Worm (Caenorhabditis elegans) whole organism, late embryonic: ENCODE measurements around the gene gar-3.

Source experiments
- T23F11.4 ChIP-seq: fragments of 200-800 bp; sonication (Bioruptor generic); optimal IDR thresholded peaks from 2 replicates; lab custom pipeline; 2018; ENCODE audit warnings: mild to moderate bottlenecking, missing genetic modification characterization, missing compliant biosample characterization
- ama-1 ChIP-seq: fragments of 150-350 bp; optimal IDR thresholded peaks from 2 replicates; lab custom pipeline; 2014
- ceh-9 ChIP-seq: sonication (generic microtip); optimal IDR thresholded peaks from 2 replicates; lab custom pipeline; 2016; ENCODE audit warnings: mild to moderate bottlenecking, missing genetic modification characterization, inconsistent platforms, missing compliant biosample characterization
- dve-1 ChIP-seq: sonication (generic microtip); optimal IDR thresholded peaks from 2 replicates; lab custom pipeline; 2017; ENCODE audit warnings: antibody characterized with exemption, mild to moderate bottlenecking, missing genetic modification characterization, missing compliant biosample characterization
- fkh-10 ChIP-seq: fragments of 150-350 bp; optimal IDR thresholded peaks from 2 replicates; lab custom pipeline; 2014; ENCODE audit warnings: missing biosample characterization, missing genetic modification reagents, missing genetic modification characterization
- nhr-11 ChIP-seq: fragments of 150-350 bp; optimal IDR thresholded peaks from 2 replicates; lab custom pipeline; 2014; ENCODE audit warnings: missing biosample characterization, missing genetic modification characterization
- odd-2 ChIP-seq: sonication (generic microtip); optimal IDR thresholded peaks from 2 replicates; lab custom pipeline; 2017; ENCODE audit warnings: antibody characterized with exemption, mild to moderate bottlenecking, missing genetic modification characterization, missing compliant biosample characterization
- pag-3 ChIP-seq: sonication (generic microtip); optimal IDR thresholded peaks from 2 replicates; lab custom pipeline; 2016; ENCODE audit warnings: missing compliant biosample characterization, missing genetic modification characterization, borderline replicate concordance
- pat-9 ChIP-seq: fragments of 200-800 bp; sonication (Bioruptor generic); optimal IDR thresholded peaks from 2 replicates; lab custom pipeline; 2018; ENCODE audit warnings: mild to moderate bottlenecking, missing genetic modification characterization, moderate library complexity, missing compliant biosample characterization
- pha-2 ChIP-seq: sonication (generic microtip); optimal IDR thresholded peaks from 2 replicates; lab custom pipeline; 2017; ENCODE audit warnings: mild to moderate bottlenecking, missing genetic modification characterization, missing compliant biosample characterization
- pha-4 ChIP-seq: fragments of 150-350 bp; optimal IDR thresholded peaks from 2 replicates; lab custom pipeline; 2018; ENCODE audit warnings: missing biosample characterization, missing genetic modification reagents, missing genetic modification characterization
- pros-1 ChIP-seq: fragments of 150-350 bp; optimal IDR thresholded peaks from 2 replicates; lab custom pipeline; 2014; ENCODE audit warnings: missing biosample characterization, missing genetic modification reagents, missing genetic modification characterization
- sox-4 ChIP-seq: sonication (generic microtip); optimal IDR thresholded peaks from 2 replicates; lab custom pipeline; 2017; ENCODE audit warnings: mild to moderate bottlenecking, missing genetic modification characterization, inconsistent platforms, missing compliant biosample characterization
- unc-55 ChIP-seq: sonication (generic microtip); optimal IDR thresholded peaks from 2 replicates; lab custom pipeline; 2017; ENCODE audit warnings: missing biosample characterization, missing genetic modification reagents, missing genetic modification characterization

DNA sequence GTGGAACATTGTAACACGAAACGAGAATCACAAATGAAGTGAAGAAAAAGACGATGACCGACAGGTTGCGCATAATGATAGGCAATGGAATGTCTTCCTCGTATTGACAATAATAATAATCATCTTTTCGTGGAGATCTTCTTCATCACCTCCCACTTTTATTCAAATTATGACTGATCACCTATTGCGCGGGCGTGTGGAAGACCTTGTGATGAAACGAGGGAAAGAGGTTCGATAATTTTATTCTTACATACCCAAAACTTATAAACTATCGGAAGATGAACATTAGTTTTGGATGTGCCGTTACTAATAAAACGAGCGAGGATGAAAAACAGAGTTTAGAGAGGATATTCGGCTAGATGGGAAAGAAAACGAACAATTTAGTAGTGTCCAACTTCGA is 56.4 kb downstream of the gar-3 start, which contains the start of gene C53A5.2:
- TF ChIP-seq ama-1 (lab: Kevin White, UChicago) = no peak
- no peak for TF ChIP-seq pros-1
- TF ChIP-seq nhr-11 (tag; lab: Kevin White, UChicago) = no peak
- TF ChIP-seq fkh-10 (GFP tag; lab: Kevin White, UChicago) = no peak
- no peak for TF ChIP-seq T23F11.4 (GFP tag; lab: Kevin White, UChicago)
- no peak for TF ChIP-seq pag-3
- TF ChIP-seq odd-2 (tag; lab: Kevin White, UChicago) = no peak
- no peak for TF ChIP-seq pha-2 (tag; lab: Kevin White, UChicago)
- no peak for TF ChIP-seq unc-55 (GFP tag; lab: Kevin White, UChicago)
- no peak for TF ChIP-seq ceh-9
- no peak for TF ChIP-seq pha-4 (tag; lab: Kevin White, UChicago)
- no peak for TF ChIP-seq dve-1 (tag; lab: Kevin White, UChicago)
- no peak for TF ChIP-seq pat-9 (tag; lab: Kevin White, UChicago)
- TF ChIP-seq sox-4 (tag; lab: Kevin White, UChicago) = no peak
